Worm (Caenorhabditis elegans) whole organism, L4 larva: Measurements from ENCODE around the gene B0024.3.

Experiments used
- F26F4.8 ChIP-seq: fragments of 200-800 bp; sonication (Bioruptor generic); conservative IDR thresholded peaks from 2 replicates; pipeline ENCODE4 v1.3.6; 2022; ENCODE audit warnings: missing genetic modification characterization, missing compliant biosample characterization
- Y48G9A.11 ChIP-seq: fragments of 200-800 bp; sonication (Bioruptor generic); IDR thresholded peaks from 2 replicates; pipeline ENCODE4 v1.3.6; 2022; ENCODE audit warnings: missing genetic modification reagents, missing genetic modification characterization, missing compliant biosample characterization
- Y5F2A.4 ChIP-seq: fragments of 200-800 bp; sonication (Bioruptor generic); optimal IDR thresholded peaks from 2 replicates; lab custom pipeline; 2018; ENCODE audit warnings: mild to moderate bottlenecking, missing genetic modification characterization, missing compliant biosample characterization
- aha-1 ChIP-seq: fragments of 150-350 bp; peaks from one replicate; lab custom pipeline; 2014; ENCODE audit warnings: missing biosample characterization, missing genetic modification characterization
- aly-2 ChIP-seq: sonication (generic microtip); optimal IDR thresholded peaks from 2 replicates; lab custom pipeline; 2018; ENCODE audit warnings: missing biosample characterization, missing genetic modification characterization
- ama-1 ChIP-seq: fragments of 150-350 bp; optimal IDR thresholded peaks from 2 replicates; lab custom pipeline; 2014; ENCODE audit warnings: inconsistent platforms, mixed read lengths
- ceh-28 ChIP-seq: fragments of 150-350 bp; optimal IDR thresholded peaks from 2 replicates; lab custom pipeline; 2014; ENCODE audit warnings: missing biosample characterization, missing genetic modification reagents, missing genetic modification characterization
- ctbp-1 ChIP-seq: fragments of 200-800 bp; sonication (Bioruptor generic); IDR thresholded peaks from 2 replicates; pipeline ENCODE4 v1.3.6; 2022; ENCODE audit warnings: missing genetic modification reagents, missing genetic modification characterization, missing compliant biosample characterization
- daf-12 ChIP-seq: fragments of 150-350 bp; optimal IDR thresholded peaks from 2 replicates; lab custom pipeline; 2014; ENCODE audit warnings: missing biosample characterization, missing genetic modification reagents, missing genetic modification characterization
- daf-16 ChIP-seq, 3 experiments: sonication (generic microtip); optimal IDR thresholded peaks; 2 replicates each; lab custom pipeline; 2016 to 2017; ENCODE audit warnings: missing genetic modification characterization in 3 of 3, missing genetic modification reagents in 3 of 3, mild to moderate bottlenecking in 2 of 3, missing compliant biosample characterization in 2 of 3, missing biosample characterization in 1 of 3, moderate library complexity in 1 of 3
- daf-8 ChIP-seq: fragments of 200-800 bp; sonication (Bioruptor generic); IDR thresholded peaks from 2 replicates; pipeline ENCODE4 v1.3.6; 2022; ENCODE audit warnings: missing genetic modification characterization, missing compliant biosample characterization
- dpl-1 ChIP-seq: fragments of 150-350 bp; optimal IDR thresholded peaks from 2 replicates; lab custom pipeline; 2014; ENCODE audit warnings: missing biosample characterization, missing genetic modification reagents, missing genetic modification characterization
- duxl-1 ChIP-seq: sonication (generic microtip); optimal IDR thresholded peaks from 2 replicates; lab custom pipeline; 2016; ENCODE audit warnings: mild to moderate bottlenecking, missing genetic modification characterization, moderate library complexity, missing compliant biosample characterization; ENCODE audit not compliant: poor library complexity
- dve-1 ChIP-seq: sonication (generic microtip); optimal IDR thresholded peaks from 2 replicates; lab custom pipeline; 2017; ENCODE audit warnings: antibody characterized with exemption, mild to moderate bottlenecking, missing genetic modification characterization, missing compliant biosample characterization; ENCODE audit not compliant: insufficient read depth
- egl-43 ChIP-seq: fragments of 200-800 bp; sonication (Bioruptor generic); IDR thresholded peaks from 2 replicates; pipeline ENCODE4 v1.3.6; 2022; ENCODE audit warnings: missing genetic modification reagents, missing genetic modification characterization, missing compliant biosample characterization
- fkh-10 ChIP-seq: fragments of 150-350 bp; optimal IDR thresholded peaks from 2 replicates; lab custom pipeline; 2014; ENCODE audit warnings: missing biosample characterization, missing genetic modification reagents, missing genetic modification characterization
- hif-1 ChIP-seq, 2 experiments: sonication (generic microtip); optimal IDR thresholded peaks; 2 replicates each; lab custom pipeline; 2016 to 2017; ENCODE audit warnings: missing compliant biosample characterization in 2 of 2, missing genetic modification characterization in 2 of 2, missing genetic modification reagents in 2 of 2, missing genotype in 2 of 2, mild to moderate bottlenecking in 1 of 2
- hlh-11 ChIP-seq: fragments of 200-800 bp; sonication (Bioruptor generic); optimal IDR thresholded peaks from 2 replicates; lab custom pipeline; 2018; ENCODE audit warnings: mild to moderate bottlenecking, missing genetic modification characterization, missing compliant biosample characterization
- hlh-30 ChIP-seq: sonication (generic microtip); optimal IDR thresholded peaks from 2 replicates; lab custom pipeline; 2017; ENCODE audit warnings: antibody characterized with exemption, mild to moderate bottlenecking, missing genetic modification characterization, missing compliant biosample characterization; ENCODE audit not compliant: insufficient read depth
- lim-7 ChIP-seq: fragments of 200-800 bp; sonication (Bioruptor generic); IDR thresholded peaks from 2 replicates; pipeline ENCODE4 v1.3.6; 2022; ENCODE audit warnings: missing genetic modification characterization, missing compliant biosample characterization
- lin-1 ChIP-seq: fragments of 200-800 bp; sonication (Bioruptor generic); IDR thresholded peaks from 2 replicates; pipeline ENCODE4 v1.3.6; 2022; ENCODE audit warnings: missing genetic modification reagents, missing genetic modification characterization, missing compliant biosample characterization
- lin-13 ChIP-seq: fragments of 150-350 bp; optimal IDR thresholded peaks from 2 replicates; lab custom pipeline; 2014; ENCODE audit warnings: missing biosample characterization, missing genetic modification reagents, missing genetic modification characterization
- lin-29 ChIP-seq: fragments of 200-800 bp; sonication (Bioruptor generic); IDR thresholded peaks from 2 replicates; pipeline ENCODE4 v1.3.6; 2022; ENCODE audit warnings: missing genetic modification reagents, missing genetic modification characterization, missing compliant biosample characterization
- lir-3 ChIP-seq: sonication (generic microtip); optimal IDR thresholded peaks from 2 replicates; lab custom pipeline; 2016; ENCODE audit warnings: mild to moderate bottlenecking, missing genetic modification characterization, missing compliant biosample characterization
- lsy-2 ChIP-seq, 2 experiments: fragments of 150-350 bp in 1 of 2; sonication (generic microtip) in 1 of 2; optimal IDR thresholded peaks; 2 replicates each; lab custom pipeline; 2014 to 2017; ENCODE audit warnings: missing biosample characterization in 2 of 2, missing genetic modification characterization in 2 of 2
- madf-5 ChIP-seq, 2 experiments: fragments of 200-800 bp; sonication (Bioruptor generic); IDR thresholded peaks; 2 replicates each; pipeline ENCODE4 v1.3.6; 2022; ENCODE audit warnings: missing compliant biosample characterization in 2 of 2, missing genetic modification characterization in 2 of 2
- madf-9 ChIP-seq: fragments of 200-800 bp; sonication (Bioruptor generic); conservative IDR thresholded peaks from 2 replicates; pipeline ENCODE4 v1.3.6; 2022; ENCODE audit warnings: missing genetic modification reagents, missing genetic modification characterization, missing compliant biosample characterization
- mdt-29 ChIP-seq: fragments of 200-800 bp; sonication (Bioruptor generic); IDR thresholded peaks from 2 replicates; pipeline ENCODE4 v1.3.6; 2022; ENCODE audit warnings: missing genetic modification reagents, missing genetic modification characterization, missing compliant biosample characterization
- mes-2 ChIP-seq: sonication (generic microtip); optimal IDR thresholded peaks from 2 replicates; lab custom pipeline; 2016; ENCODE audit warnings: missing genotype, mild to moderate bottlenecking, missing genetic modification characterization, missing compliant biosample characterization; ENCODE audit not compliant: poor library complexity, severe bottlenecking
- mxl-3 ChIP-seq: fragments of 200-800 bp; sonication (Bioruptor generic); optimal IDR thresholded peaks from 2 replicates; lab custom pipeline; 2018; ENCODE audit warnings: mild to moderate bottlenecking, missing genetic modification characterization, missing compliant biosample characterization
- nhr-10 ChIP-seq: fragments of 150-350 bp; optimal IDR thresholded peaks from 2 replicates; lab custom pipeline; 2014; ENCODE audit warnings: missing biosample characterization, missing genetic modification characterization
- nhr-102 ChIP-seq: sonication (generic microtip); optimal IDR thresholded peaks from 2 replicates; lab custom pipeline; 2016; ENCODE audit warnings: mild to moderate bottlenecking, missing genetic modification characterization, moderate library complexity, missing compliant biosample characterization
- nhr-11 ChIP-seq: fragments of 150-350 bp; optimal IDR thresholded peaks from 2 replicates; lab custom pipeline; 2014; ENCODE audit warnings: missing biosample characterization, missing genetic modification characterization
- nhr-237 ChIP-seq: sonication (generic microtip); optimal IDR thresholded peaks from 2 replicates; lab custom pipeline; 2017; ENCODE audit warnings: missing biosample characterization, missing genetic modification characterization
- nhr-25 ChIP-seq: sonication (generic microtip); optimal IDR thresholded peaks from 2 replicates; lab custom pipeline; 2017; ENCODE audit warnings: missing genetic modification characterization, mild to moderate bottlenecking, missing compliant biosample characterization, antibody characterized with exemption, moderate library complexity, borderline replicate concordance; ENCODE audit not compliant: insufficient read depth
- nhr-28 ChIP-seq: fragments of 150-350 bp; optimal IDR thresholded peaks from 2 replicates; lab custom pipeline; 2014; ENCODE audit warnings: missing biosample characterization, missing genetic modification characterization
- nhr-6 ChIP-seq: fragments of 150-350 bp; optimal IDR thresholded peaks from 2 replicates; lab custom pipeline; 2014; ENCODE audit warnings: missing biosample characterization, missing genetic modification characterization
- nhr-77 ChIP-seq: fragments of 150-350 bp; optimal IDR thresholded peaks from 2 replicates; lab custom pipeline; 2014; ENCODE audit warnings: missing biosample characterization, missing genetic modification characterization
- pqm-1 ChIP-seq: sonication (generic microtip); optimal IDR thresholded peaks from 2 replicates; lab custom pipeline; 2017; ENCODE audit warnings: missing biosample characterization, missing genetic modification characterization
- rbr-2 ChIP-seq: sonication (generic microtip); optimal IDR thresholded peaks from 2 replicates; lab custom pipeline; 2016; ENCODE audit warnings: missing genotype, missing genetic modification characterization, missing compliant biosample characterization
- sdz-12 ChIP-seq: fragments of 200-800 bp; sonication (Bioruptor generic); optimal IDR thresholded peaks from 2 replicates; lab custom pipeline; 2018; ENCODE audit warnings: mild to moderate bottlenecking, missing genetic modification characterization, missing compliant biosample characterization
- snpc-4 ChIP-seq: fragments of 150-350 bp; optimal IDR thresholded peaks from 2 replicates; lab custom pipeline; 2014; ENCODE audit warnings: missing biosample characterization, missing genetic modification characterization
- unc-130 ChIP-seq: sonication (generic microtip); optimal IDR thresholded peaks from 2 replicates; lab custom pipeline; 2016; ENCODE audit warnings: missing genetic modification reagents, missing genetic modification characterization, missing compliant biosample characterization
- unc-62 ChIP-seq, 3 experiments: fragments of 150-350 bp in 1 of 3; sonication (generic microtip); optimal IDR thresholded peaks in 2 of 3; peaks in 1 of 3; 1 replicate in 1 of 3; 2 replicates in 2 of 3; lab custom pipeline; 2014 to 2017; ENCODE audit warnings: missing biosample characterization in 3 of 3, missing genetic modification characterization in 3 of 3, missing genetic modification reagents in 3 of 3, missing genotype in 1 of 3
- vab-7 ChIP-seq: fragments of 200-800 bp; sonication (Bioruptor generic); IDR thresholded peaks from 2 replicates; pipeline ENCODE4 v1.3.6; 2022; ENCODE audit warnings: missing genetic modification reagents, missing genetic modification characterization, missing compliant biosample characterization
- zip-2 ChIP-seq: fragments of 150-350 bp; optimal IDR thresholded peaks from 2 replicates; lab custom pipeline; 2014; ENCODE audit warnings: missing biosample characterization, missing genetic modification characterization
- ztf-11 ChIP-seq: fragments of 150-350 bp; optimal IDR thresholded peaks from 2 replicates; lab custom pipeline; 2014; ENCODE audit warnings: missing biosample characterization, missing genetic modification characterization
- ztf-7 ChIP-seq: fragments of 150-350 bp; optimal IDR thresholded peaks from 2 replicates; lab custom pipeline; 2014; ENCODE audit warnings: missing biosample characterization, missing genetic modification characterization

Gene B0024.3

ce11 chrV:10245615-10246014, 41.7 kb upstream of the B0024.3 start (continued):
- TF ChIP-seq nhr-11 (tag; lab: Kevin White, UChicago) (no peak), nhr-77 (tag; lab: Kevin White, UChicago) (peak; percentile 34), vab-7 (GFP tag; lab: Robert Waterston, UW) (no peak), sdz-12 (GFP tag; lab: Kevin White, UChicago) (no peak), lim-7 (GFP tag; lab: Robert Waterston, UW) (no peak), Y5F2A.4 (no peak), hif-1 (tag; optimal IDR thresholded peaks at IDR 0.05; lab: Kevin White, UChicago) (no peak), pqm-1 (tag; lab: Kevin White, UChicago) (peak; percentile 22), hlh-30 (tag; lab: Kevin White, UChicago) (no peak), mdt-29 (GFP tag; lab: Robert Waterston, UW) (no peak), zip-2 (tag; lab: Kevin White, UChicago) (no peak), madf-9 (GFP tag; lab: Robert Waterston, UW) (no peak), daf-16 (GFP tag; optimal IDR thresholded peaks at IDR 0.05; lab: Kevin White, UChicago) (no peak), daf-16 (tag; optimal IDR thresholded peaks at IDR 0.05; lab: Kevin White, UChicago) (peak; percentile 100), nhr-6 (tag; lab: Kevin White, UChicago) (no peak), ztf-7 (no peak), F26F4.8 (GFP tag; lab: Robert Waterston, UW) (no peak), nhr-28 (tag; lab: Kevin White, UChicago) (peak; percentile 69)

- TF ChIP-seq unc-62 (GFP tag; optimal IDR thresholded peaks at IDR 0.05 in 1 of 2; lab: Kevin White, UChicago) (peak in 1 of 2 experiments; percentile 95), unc-62 (tag; optimal IDR thresholded peaks at IDR 0.05; lab: Kevin White, UChicago) (no peak), madf-5 (GFP tag; IDR thresholded peaks at IDR 0.05; lab: Robert Waterston, UW) (0 out of 4 replicates have a peak, but pooled peaks of 1 of the 2 experiments have one; percentile 27), mes-2 (tag; lab: Kevin White, UChicago) (peak; percentile 57), ztf-11 (tag; lab: Kevin White, UChicago) (no peak), fkh-10 (GFP tag; lab: Kevin White, UChicago) (peak; percentile 87), mxl-3 (peak; percentile 20), nhr-10 (tag; lab: Kevin White, UChicago) (no peak), nhr-25 (tag; lab: Kevin White, UChicago) (no peak), Y48G9A.11 (no peak), lir-3 (tag; lab: Kevin White, UChicago) (no peak), ctbp-1 (peak; percentile 40; the same call in 1 of the 2 replicates), lin-13 (GFP tag; lab: Kevin White, UChicago) (no peak), nhr-11 (tag; lab: Kevin White, UChicago) (peak; percentile 78), unc-130 (GFP tag; lab: Kevin White, UChicago) (peak; percentile 42), rbr-2 (peak; percentile 53), daf-8 (GFP tag; lab: Robert Waterston, UW) (no peak), duxl-1 (tag; lab: Kevin White, UChicago) (no peak), hif-1 (tag; optimal IDR thresholded peaks at IDR 0.05; lab: Kevin White, UChicago) (peak in 1 of 2 experiments; percentile 19), lin-1 (GFP tag; lab: Robert Waterston, UW) (no peak), nhr-28 (tag; lab: Kevin White, UChicago) (peak; percentile 78), hlh-11 (tag; lab: Kevin White, UChicago) (peak; percentile 40), dpl-1 (GFP tag; lab: Kevin White, UChicago) (peak; percentile 17), zip-2 (tag; lab: Kevin White, UChicago) (no peak), lin-29 (GFP tag; lab: Robert Waterston, UW) (no peak), aha-1 (tag; lab: Kevin White, UChicago) (peak; percentile 96), ceh-28 (tag; lab: Kevin White, UChicago) (no peak), aly-2 (tag; lab: Kevin White, UChicago) (no peak), lsy-2 (tag; optimal IDR thresholded peaks at IDR 0.05; lab: Kevin White, UChicago) (peak; percentile 28 to 47), snpc-4 (tag; lab: Kevin White, UChicago) (no peak), ama-1 (lab: Kevin White, UChicago) (no peak), nhr-102 (tag; lab: Kevin White, UChicago) (no peak), dve-1 (peak; percentile 40), nhr-237 (no peak), ztf-7 (no peak), hlh-30 (tag; lab: Kevin White, UChicago) (peak; percentile 88), egl-43 (GFP tag; lab: Robert Waterston, UW) (no peak), daf-12 (no peak)
Observed at ce11 chrV:10246443-10246885, 40.9 kb upstream of the B0024.3 start.
